Fruit fly (Drosophila melanogaster) whole organism, prepupa: ENCODE data around the gene Gr64f.

Source experiments
- CG10631 ChIP-seq: fragments of 200-800 bp; sonication (Bioruptor generic); optimal IDR thresholded peaks from 2 replicates; lab custom pipeline; 2016; ENCODE audit warnings: missing biosample characterization, missing genetic modification characterization
- CG10669 ChIP-seq: fragments of 200-800 bp; sonication (Bioruptor generic); optimal IDR thresholded peaks from 3 replicates; lab custom pipeline; 2018; ENCODE audit warnings: missing biosample characterization, mild to moderate bottlenecking, missing genetic modification characterization, moderate library complexity
- CG11294 ChIP-seq: fragments of 200-800 bp; sonication (Bioruptor generic); IDR thresholded peaks from 2 replicates; pipeline ENCODE4 v1.3.6; 2022; ENCODE audit warnings: missing biosample characterization, missing genetic modification characterization
- CG11762 ChIP-seq: fragments of 200-800 bp; sonication (Bioruptor generic); optimal IDR thresholded peaks from 3 replicates; lab custom pipeline; 2016; ENCODE audit warnings: missing biosample characterization, missing genetic modification characterization; ENCODE audit not compliant: insufficient read depth
- CG1621 ChIP-seq: fragments of 200-800 bp; sonication (Bioruptor generic); optimal IDR thresholded peaks from 3 replicates; lab custom pipeline; 2018; ENCODE audit warnings: missing biosample characterization, mild to moderate bottlenecking, missing genetic modification characterization
- CG16779 ChIP-seq: fragments of 200-800 bp; sonication (Bioruptor generic); optimal IDR thresholded peaks from 3 replicates; lab custom pipeline; 2017; ENCODE audit warnings: missing biosample characterization, mild to moderate bottlenecking, missing genetic modification characterization
- CG3032 ChIP-seq: fragments of 200-800 bp; optimal IDR thresholded peaks from 2 replicates; lab custom pipeline; 2019; ENCODE audit warnings: missing biosample characterization, mild to moderate bottlenecking, missing genetic modification characterization, moderate library complexity
- CG31627 ChIP-seq: fragments of 200-800 bp; sonication (Bioruptor generic); optimal IDR thresholded peaks from 3 replicates; lab custom pipeline; 2016; ENCODE audit warnings: missing biosample characterization, missing genetic modification characterization
- CG32006 ChIP-seq: fragments of 200-800 bp; sonication (Bioruptor generic); optimal IDR thresholded peaks from 3 replicates; lab custom pipeline; 2017; ENCODE audit warnings: missing biosample characterization, mild to moderate bottlenecking, missing genetic modification characterization
- CG34406 ChIP-seq: fragments of 200-800 bp; sonication (Bioruptor generic); optimal IDR thresholded peaks from 3 replicates; lab custom pipeline; 2016; ENCODE audit warnings: missing biosample characterization, missing genetic modification characterization
- CG3919 ChIP-seq: fragments of 200-800 bp; sonication (Bioruptor generic); optimal IDR thresholded peaks from 3 replicates; lab custom pipeline; 2016; ENCODE audit warnings: missing biosample characterization, missing genetic modification characterization
- CG4318 ChIP-seq: fragments of 200-800 bp; sonication (Bioruptor generic); optimal IDR thresholded peaks from 3 replicates; lab custom pipeline; 2017; ENCODE audit warnings: missing biosample characterization, mild to moderate bottlenecking, missing genetic modification characterization
- CG6276 ChIP-seq: fragments of 200-800 bp; sonication (Bioruptor generic); optimal IDR thresholded peaks from 2 replicates; lab custom pipeline; 2017; ENCODE audit warnings: missing biosample characterization, mild to moderate bottlenecking, missing genetic modification characterization
- CG6808 ChIP-seq: fragments of 200-800 bp; sonication (Bioruptor generic); optimal IDR thresholded peaks from 3 replicates; lab custom pipeline; 2017; ENCODE audit warnings: missing biosample characterization, missing genetic modification characterization, mild to moderate bottlenecking, moderate library complexity, missing genetic modification reagents
- CG6854 ChIP-seq: fragments of 200-800 bp; sonication (Bioruptor generic); optimal IDR thresholded peaks from 2 replicates; lab custom pipeline; 2017; ENCODE audit warnings: missing biosample characterization, mild to moderate bottlenecking, missing genetic modification characterization
- CG7368 ChIP-seq: fragments of 200-800 bp; sonication (Bioruptor generic); optimal IDR thresholded peaks from 3 replicates; lab custom pipeline; 2016; ENCODE audit warnings: missing biosample characterization, missing genetic modification characterization
- CG8632 ChIP-seq: fragments of 200-800 bp; sonication (Bioruptor generic); optimal IDR thresholded peaks from 3 replicates; lab custom pipeline; 2016; ENCODE audit warnings: missing biosample characterization, missing genetic modification characterization
- CG9139 ChIP-seq: fragments of 200-800 bp; sonication (Bioruptor generic); optimal IDR thresholded peaks from 3 replicates; lab custom pipeline; 2017; ENCODE audit warnings: missing biosample characterization, mild to moderate bottlenecking, missing genetic modification characterization
- Ets21C ChIP-seq: fragments of 200-800 bp; sonication (Bioruptor generic); optimal IDR thresholded peaks from 3 replicates; lab custom pipeline; 2016; ENCODE audit warnings: missing biosample characterization, missing genetic modification characterization
- Hr4 ChIP-seq: fragments of 200-800 bp; sonication (Bioruptor generic); optimal IDR thresholded peaks from 3 replicates; lab custom pipeline; 2016; ENCODE audit warnings: missing biosample characterization, missing genetic modification characterization
- Lpt ChIP-seq: fragments of 200-800 bp; sonication (Bioruptor generic); optimal IDR thresholded peaks from 3 replicates; lab custom pipeline; 2016; ENCODE audit warnings: missing biosample characterization, missing genetic modification characterization
- OdsH ChIP-seq: fragments of 200-800 bp; sonication (Bioruptor generic); optimal IDR thresholded peaks from 3 replicates; lab custom pipeline; 2016; ENCODE audit warnings: missing biosample characterization, missing genetic modification characterization
- Sox102F ChIP-seq: fragments of 200-800 bp; sonication (Bioruptor generic); optimal IDR thresholded peaks from 2 replicates; lab custom pipeline; 2016; ENCODE audit warnings: missing biosample characterization, mild to moderate bottlenecking, missing genetic modification characterization
- Sox14 ChIP-seq: fragments of 200-800 bp; sonication (Bioruptor generic); optimal IDR thresholded peaks from 3 replicates; lab custom pipeline; 2016; ENCODE audit warnings: missing biosample characterization, missing genetic modification characterization
- achi ChIP-seq: fragments of 200-800 bp; sonication (Bioruptor generic); optimal IDR thresholded peaks from 3 replicates; lab custom pipeline; 2016; ENCODE audit warnings: missing biosample characterization, missing genetic modification characterization
- acj6 ChIP-seq: fragments of 200-800 bp; sonication (Bioruptor generic); optimal IDR thresholded peaks from 3 replicates; lab custom pipeline; 2016; ENCODE audit warnings: missing biosample characterization, missing genetic modification characterization
- cyc ChIP-seq: fragments of 200-800 bp; sonication (Bioruptor generic); optimal IDR thresholded peaks from 3 replicates; lab custom pipeline; 2016; ENCODE audit warnings: missing biosample characterization, missing genetic modification characterization
- dac ChIP-seq: fragments of 200-800 bp; sonication (Bioruptor generic); optimal IDR thresholded peaks from 2 replicates; lab custom pipeline; 2017; ENCODE audit warnings: missing biosample characterization, mild to moderate bottlenecking, missing genetic modification characterization
- fd59A ChIP-seq: fragments of 200-800 bp; sonication (Bioruptor generic); optimal IDR thresholded peaks from 2 replicates; lab custom pipeline; 2017; ENCODE audit warnings: missing biosample characterization, mild to moderate bottlenecking, missing genetic modification characterization, missing genetic modification reagents
- fd85E ChIP-seq: fragments of 200-800 bp; sonication (Bioruptor generic); optimal IDR thresholded peaks from 3 replicates; lab custom pipeline; 2016; ENCODE audit warnings: missing biosample characterization, missing genetic modification characterization
- fkh ChIP-seq: fragments of 200-800 bp; sonication (Bioruptor generic); optimal IDR thresholded peaks from 3 replicates; lab custom pipeline; 2017; ENCODE audit warnings: missing biosample characterization, mild to moderate bottlenecking, missing genetic modification characterization, moderate library complexity
- lz ChIP-seq: fragments of 200-800 bp; sonication (Bioruptor generic); optimal IDR thresholded peaks from 3 replicates; lab custom pipeline; 2016; ENCODE audit warnings: missing biosample characterization, missing genetic modification characterization
- pdm3 ChIP-seq: fragments of 200-800 bp; sonication (Bioruptor generic); optimal IDR thresholded peaks from 3 replicates; lab custom pipeline; 2016; ENCODE audit warnings: missing biosample characterization, missing genetic modification characterization
- salr ChIP-seq, 2 experiments: fragments of 200-800 bp; sonication (Bioruptor generic); optimal IDR thresholded peaks; 3 replicates each; lab custom pipeline; 2016 to 2018; ENCODE audit warnings: missing biosample characterization in 2 of 2, missing genetic modification characterization in 2 of 2, mild to moderate bottlenecking in 1 of 2
- spab ChIP-seq: fragments of 200-800 bp; sonication (Bioruptor generic); optimal IDR thresholded peaks from 2 replicates; lab custom pipeline; 2017; ENCODE audit warnings: missing biosample characterization, mild to moderate bottlenecking, missing genetic modification characterization, missing genetic modification reagents
- ss ChIP-seq, 2 experiments: fragments of 200-800 bp; sonication (Bioruptor generic); optimal IDR thresholded peaks; 2 replicates in 1 of 2; 3 replicates in 1 of 2; lab custom pipeline; 2017 to 2018; ENCODE audit warnings: mild to moderate bottlenecking in 2 of 2, missing biosample characterization in 2 of 2, missing genetic modification characterization in 2 of 2, moderate library complexity in 1 of 2
- svp ChIP-seq: fragments of 200-800 bp; sonication (Bioruptor generic); peaks from one replicate; lab custom pipeline; 2016; ENCODE audit warnings: missing biosample characterization, missing genetic modification characterization

Gr64f gene

DNA sequence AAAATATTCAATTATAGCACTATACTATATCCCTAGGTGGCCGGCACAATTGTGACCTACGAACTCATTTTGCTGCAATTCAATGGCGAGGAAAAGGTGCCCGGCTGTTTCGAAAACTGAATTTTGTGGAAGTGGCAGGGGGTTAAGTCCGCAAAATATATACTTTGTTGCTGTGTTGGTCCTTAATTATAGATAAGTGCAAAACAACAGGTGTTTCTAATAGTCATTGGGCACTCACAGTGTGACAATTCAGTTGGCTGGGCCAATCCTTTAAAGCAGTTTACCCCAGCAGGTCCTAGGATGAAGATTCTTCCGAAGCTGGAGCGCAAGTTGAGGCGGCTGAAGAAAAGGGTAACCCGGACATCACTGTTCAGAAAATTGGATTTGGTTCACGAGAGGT is at the start of gene Gr64f:
Gene Gr64f, plus strand, starts transcription at position 301 of the 400 bp plus-strand sequence.
- TF ChIP-seq svp (GFP tag; lab: Kevin White, UChicago) = no peak
- no peak for TF ChIP-seq CG3032 (tag; lab: Kevin White, UChicago)
- no peak for TF ChIP-seq dac
- TF ChIP-seq salr (GFP tag; optimal IDR thresholded peaks at IDR 0.05; lab: Kevin White, UChicago) = no peak
- TF ChIP-seq Sox14 (GFP tag; lab: Kevin White, UChicago) = no peak
- TF ChIP-seq lz (GFP tag; lab: Kevin White, UChicago) = no peak
- no peak for TF ChIP-seq Ets21C (GFP tag; lab: Kevin White, UChicago)
- no peak for TF ChIP-seq acj6
- no peak for TF ChIP-seq fd85E (GFP tag; lab: Kevin White, UChicago)
- no peak for TF ChIP-seq Hr4 (GFP tag; lab: Kevin White, UChicago)
- TF ChIP-seq CG10669 (GFP tag; lab: Kevin White, UChicago) = no peak

DNA sequence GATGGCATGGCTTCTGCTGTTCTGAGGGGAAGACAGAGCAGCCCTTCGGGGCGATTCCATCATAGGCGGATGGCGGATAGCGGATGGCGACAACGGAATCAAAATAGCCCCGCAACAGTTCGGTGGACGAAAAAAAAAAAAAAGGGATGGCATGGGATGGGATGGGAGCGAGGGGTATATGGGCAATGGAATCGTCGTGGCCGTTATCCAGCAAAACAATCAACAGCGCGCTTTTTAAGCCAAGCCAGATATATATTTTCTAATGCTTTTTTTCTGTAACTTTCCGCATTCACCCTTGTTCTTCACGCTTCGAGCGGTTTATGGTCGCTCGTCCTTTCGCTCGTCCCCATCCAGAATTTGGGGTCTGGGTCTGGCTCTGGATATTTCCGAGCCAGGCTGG is 40.0 kb upstream of the Gr64f start:
- TF ChIP-seq spab (GFP tag; lab: Kevin White, UChicago) = no peak
- TF ChIP-seq CG1621 (tag; lab: Kevin White, UChicago) = no peak
- TF ChIP-seq fkh (GFP tag; lab: Kevin White, UChicago) = no peak
- no peak for TF ChIP-seq CG11294
- TF ChIP-seq CG3919 (GFP tag; lab: Kevin White, UChicago) = no peak
- no peak for TF ChIP-seq CG4318 (GFP tag; lab: Kevin White, UChicago)
- no peak for TF ChIP-seq Ets21C (GFP tag; lab: Kevin White, UChicago)
- no peak for TF ChIP-seq fd85E (GFP tag; lab: Kevin White, UChicago)
- TF ChIP-seq lz (GFP tag; lab: Kevin White, UChicago) = no peak
- TF ChIP-seq CG6854 (GFP tag; lab: Kevin White, UChicago) = no peak
- no peak for TF ChIP-seq CG9139 (GFP tag; lab: Kevin White, UChicago)
- TF ChIP-seq cyc (GFP tag; lab: Kevin White, UChicago) = no peak
- no peak for TF ChIP-seq Sox102F
- TF ChIP-seq CG6808 = no peak

DNA sequence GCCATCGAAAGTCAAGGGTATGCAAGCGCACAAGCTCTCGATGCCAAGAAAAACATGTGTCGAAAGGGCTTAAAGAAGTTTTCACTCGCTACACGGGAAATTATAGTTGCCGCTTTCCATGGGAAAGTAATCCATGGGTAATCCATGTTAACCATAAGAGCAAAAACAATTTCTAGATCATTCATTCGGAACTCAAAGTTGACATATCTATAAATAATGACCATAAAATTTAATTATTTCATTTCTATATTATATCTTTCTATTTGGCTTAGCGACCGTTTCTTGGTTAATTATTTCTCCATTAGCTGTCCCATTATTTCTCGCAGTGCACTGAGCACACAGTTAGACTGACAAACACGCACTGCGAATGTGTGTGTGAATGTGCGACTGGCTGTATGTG is 34.9 kb upstream of the Gr64f start:
- TF ChIP-seq CG1621 (tag; lab: Kevin White, UChicago) (no peak), achi (GFP tag; lab: Kevin White, UChicago) (peak; percentile 16), Lpt (GFP tag; lab: Kevin White, UChicago) (no peak), OdsH (GFP tag; lab: Kevin White, UChicago) (peak; percentile 27), svp (GFP tag; lab: Kevin White, UChicago) (peak; percentile 53), CG6808 (no peak), CG4318 (GFP tag; lab: Kevin White, UChicago) (peak; percentile 1), Hr4 (GFP tag; lab: Kevin White, UChicago) (peak; percentile 4), CG10631 (GFP tag; lab: Kevin White, UChicago) (peak; percentile 16), Sox102F (no peak), CG11762 (GFP tag; lab: Kevin White, UChicago) (no peak), fd59A (GFP tag; lab: Kevin White, UChicago) (peak; percentile 39), CG6854 (GFP tag; lab: Kevin White, UChicago) (no peak), CG32006 (GFP tag; lab: Kevin White, UChicago) (peak; percentile 56), CG8632 (peak; percentile 9), ss (GFP tag; optimal IDR thresholded peaks at IDR 0.05; lab: Kevin White, UChicago) (peak in 1 of 2 experiments; percentile 56), CG31627 (GFP tag; lab: Kevin White, UChicago) (no peak), CG34406 (GFP tag; lab: Kevin White, UChicago) (peak; percentile 21), CG7368 (no peak), acj6 (peak; percentile 48), pdm3 (GFP tag; lab: Kevin White, UChicago) (peak; percentile 22)

DNA sequence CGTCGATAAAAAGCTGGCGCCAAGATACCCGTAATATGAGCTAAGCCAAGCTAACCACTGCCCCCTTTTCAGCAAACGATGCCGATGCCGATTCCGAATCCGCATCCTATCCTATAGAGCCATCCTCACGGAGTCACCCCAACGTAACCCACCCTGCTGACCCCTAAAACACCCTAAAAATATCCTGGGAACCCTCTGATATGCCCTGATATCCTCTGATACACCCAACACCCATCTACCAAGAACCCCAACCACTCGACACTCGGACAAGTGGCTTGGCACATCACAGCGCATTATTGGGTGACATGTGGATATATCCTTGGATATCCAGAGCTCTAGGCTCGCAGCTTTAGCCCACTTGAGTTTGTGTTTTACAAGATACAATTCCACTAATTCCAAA is 34.1 kb upstream of the Gr64f start:
- no peak for TF ChIP-seq CG16779 (tag; lab: Kevin White, UChicago)
- TF ChIP-seq Sox102F = no peak
- TF ChIP-seq Hr4 (GFP tag; lab: Kevin White, UChicago) = no peak
- TF ChIP-seq CG6276 (GFP tag; lab: Kevin White, UChicago) = no peak
